Worm (Caenorhabditis elegans) whole organism, L4 larva: ENCODE results near the gene dct-15.

Experiments
- F10B5.3 ChIP-seq: sonication (generic microtip); optimal IDR thresholded peaks from 2 replicates; lab custom pipeline; 2016; ENCODE audit warnings: mild to moderate bottlenecking, missing genetic modification characterization, missing compliant biosample characterization
- F37D6.2 ChIP-seq: sonication (generic microtip); optimal IDR thresholded peaks from 2 replicates; lab custom pipeline; 2016; ENCODE audit warnings: mild to moderate bottlenecking, missing genetic modification characterization, missing compliant biosample characterization
- R02D3.7 ChIP-seq: fragments of 150-350 bp; sonication (generic microtip); optimal IDR thresholded peaks from 3 replicates; lab custom pipeline; 2014; ENCODE audit warnings: missing biosample characterization, missing genetic modification characterization
- T20F7.1 ChIP-seq: fragments of 200-800 bp; sonication (Bioruptor generic); optimal IDR thresholded peaks from 2 replicates; lab custom pipeline; 2018; ENCODE audit warnings: mild to moderate bottlenecking, missing genetic modification characterization, missing compliant biosample characterization
- Y5F2A.4 ChIP-seq: fragments of 200-800 bp; sonication (Bioruptor generic); optimal IDR thresholded peaks from 2 replicates; lab custom pipeline; 2018; ENCODE audit warnings: mild to moderate bottlenecking, missing genetic modification characterization, missing compliant biosample characterization
- aha-1 ChIP-seq: fragments of 150-350 bp; peaks from one replicate; lab custom pipeline; 2014; ENCODE audit warnings: missing biosample characterization, missing genetic modification characterization
- ceh-32 ChIP-seq: sonication (generic microtip); optimal IDR thresholded peaks from 2 replicates; lab custom pipeline; 2016; ENCODE audit warnings: mild to moderate bottlenecking, missing genetic modification characterization, missing compliant biosample characterization; ENCODE audit not compliant: poor library complexity
- ceh-82 ChIP-seq: sonication (generic microtip); optimal IDR thresholded peaks from 2 replicates; lab custom pipeline; 2017; ENCODE audit warnings: missing biosample characterization, missing genetic modification characterization
- cey-2 ChIP-seq: sonication (generic microtip); optimal IDR thresholded peaks from 3 replicates; lab custom pipeline; 2017; ENCODE audit warnings: missing genetic modification characterization, mild to moderate bottlenecking, missing compliant biosample characterization, antibody characterized with exemption, borderline replicate concordance; ENCODE audit not compliant: insufficient read depth
- daf-12 ChIP-seq: fragments of 150-350 bp; optimal IDR thresholded peaks from 2 replicates; lab custom pipeline; 2014; ENCODE audit warnings: missing biosample characterization, missing genetic modification reagents, missing genetic modification characterization
- daf-8 ChIP-seq: fragments of 200-800 bp; sonication (Bioruptor generic); IDR thresholded peaks from 2 replicates; pipeline ENCODE4 v1.3.6; 2022; ENCODE audit warnings: missing genetic modification characterization, missing compliant biosample characterization
- dmd-6 ChIP-seq: fragments of 200-800 bp; sonication (Bioruptor generic); IDR thresholded peaks from 2 replicates; pipeline ENCODE4 v1.3.6; 2022; ENCODE audit warnings: missing genetic modification reagents, missing genetic modification characterization, missing compliant biosample characterization
- dmd-8 ChIP-seq: fragments of 200-800 bp; sonication (Bioruptor generic); IDR thresholded peaks from 2 replicates; pipeline ENCODE4 v1.3.6; 2022; ENCODE audit warnings: missing genetic modification characterization, missing compliant biosample characterization
- dve-1 ChIP-seq: sonication (generic microtip); optimal IDR thresholded peaks from 2 replicates; lab custom pipeline; 2017; ENCODE audit warnings: antibody characterized with exemption, mild to moderate bottlenecking, missing genetic modification characterization, missing compliant biosample characterization; ENCODE audit not compliant: insufficient read depth
- egl-27 ChIP-seq: sonication (generic microtip); optimal IDR thresholded peaks from 3 replicates; lab custom pipeline; 2017; ENCODE audit warnings: missing biosample characterization, missing genetic modification reagents, missing genetic modification characterization
- fkh-10 ChIP-seq: fragments of 150-350 bp; optimal IDR thresholded peaks from 2 replicates; lab custom pipeline; 2014; ENCODE audit warnings: missing biosample characterization, missing genetic modification reagents, missing genetic modification characterization
- hif-1 ChIP-seq, 2 experiments: sonication (generic microtip); optimal IDR thresholded peaks; 2 replicates each; lab custom pipeline; 2016 to 2017; ENCODE audit warnings: missing compliant biosample characterization in 2 of 2, missing genetic modification characterization in 2 of 2, missing genetic modification reagents in 2 of 2, missing genotype in 2 of 2, mild to moderate bottlenecking in 1 of 2
- hlh-11 ChIP-seq: fragments of 200-800 bp; sonication (Bioruptor generic); optimal IDR thresholded peaks from 2 replicates; lab custom pipeline; 2018; ENCODE audit warnings: mild to moderate bottlenecking, missing genetic modification characterization, missing compliant biosample characterization
- hlh-30 ChIP-seq: sonication (generic microtip); optimal IDR thresholded peaks from 2 replicates; lab custom pipeline; 2017; ENCODE audit warnings: antibody characterized with exemption, mild to moderate bottlenecking, missing genetic modification characterization, missing compliant biosample characterization; ENCODE audit not compliant: insufficient read depth
- jun-1 ChIP-seq: fragments of 150-350 bp; optimal IDR thresholded peaks from 2 replicates; lab custom pipeline; 2014; ENCODE audit warnings: missing biosample characterization, missing genetic modification reagents, missing genetic modification characterization
- lin-13 ChIP-seq: fragments of 150-350 bp; optimal IDR thresholded peaks from 2 replicates; lab custom pipeline; 2014; ENCODE audit warnings: missing biosample characterization, missing genetic modification reagents, missing genetic modification characterization
- lin-15B ChIP-seq: fragments of 150-350 bp; sonication (generic microtip); optimal IDR thresholded peaks from 3 replicates; lab custom pipeline; 2014; ENCODE audit warnings: missing biosample characterization, missing genetic modification characterization
- lin-29 ChIP-seq: fragments of 200-800 bp; sonication (Bioruptor generic); IDR thresholded peaks from 2 replicates; pipeline ENCODE4 v1.3.6; 2022; ENCODE audit warnings: missing genetic modification reagents, missing genetic modification characterization, missing compliant biosample characterization
- lin-38 ChIP-seq: fragments of 200-800 bp; sonication (Bioruptor generic); IDR thresholded peaks from 2 replicates; pipeline ENCODE4 v1.3.6; 2022; ENCODE audit warnings: missing genetic modification reagents, missing genetic modification characterization, missing compliant biosample characterization
- lin-39 ChIP-seq: fragments of 150-350 bp; optimal IDR thresholded peaks from 2 replicates; lab custom pipeline; 2014; ENCODE audit warnings: missing biosample characterization, missing genetic modification reagents, missing genetic modification characterization
- lsy-2 ChIP-seq, 2 experiments: fragments of 150-350 bp in 1 of 2; sonication (generic microtip) in 1 of 2; optimal IDR thresholded peaks; 2 replicates each; lab custom pipeline; 2014 to 2017; ENCODE audit warnings: missing biosample characterization in 2 of 2, missing genetic modification characterization in 2 of 2
- madf-5 ChIP-seq, 2 experiments: fragments of 200-800 bp; sonication (Bioruptor generic); IDR thresholded peaks; 2 replicates each; pipeline ENCODE4 v1.3.6; 2022; ENCODE audit warnings: missing compliant biosample characterization in 2 of 2, missing genetic modification characterization in 2 of 2
- mdt-29 ChIP-seq: fragments of 200-800 bp; sonication (Bioruptor generic); IDR thresholded peaks from 2 replicates; pipeline ENCODE4 v1.3.6; 2022; ENCODE audit warnings: missing genetic modification reagents, missing genetic modification characterization, missing compliant biosample characterization
- mep-1 ChIP-seq: fragments of 150-350 bp; sonication (generic microtip); optimal IDR thresholded peaks from 3 replicates; lab custom pipeline; 2014; ENCODE audit warnings: missing biosample characterization, missing genetic modification characterization
- mes-2 ChIP-seq: sonication (generic microtip); optimal IDR thresholded peaks from 2 replicates; lab custom pipeline; 2016; ENCODE audit warnings: missing genotype, mild to moderate bottlenecking, missing genetic modification characterization, missing compliant biosample characterization; ENCODE audit not compliant: poor library complexity, severe bottlenecking
- mxl-2 ChIP-seq: fragments of 200-800 bp; sonication (Bioruptor generic); conservative IDR thresholded peaks from 2 replicates; pipeline ENCODE4 v1.3.6; 2022; ENCODE audit warnings: missing genetic modification reagents, missing genetic modification characterization, missing compliant biosample characterization
- nhr-10 ChIP-seq: fragments of 150-350 bp; optimal IDR thresholded peaks from 2 replicates; lab custom pipeline; 2014; ENCODE audit warnings: missing biosample characterization, missing genetic modification characterization
- nhr-111 ChIP-seq: fragments of 200-800 bp; sonication (Bioruptor generic); optimal IDR thresholded peaks from 2 replicates; lab custom pipeline; 2018; ENCODE audit warnings: mild to moderate bottlenecking, missing genetic modification characterization, missing compliant biosample characterization
- nhr-25 ChIP-seq: sonication (generic microtip); optimal IDR thresholded peaks from 2 replicates; lab custom pipeline; 2017; ENCODE audit warnings: missing genetic modification characterization, mild to moderate bottlenecking, missing compliant biosample characterization, antibody characterized with exemption, moderate library complexity, borderline replicate concordance; ENCODE audit not compliant: insufficient read depth
- nhr-28 ChIP-seq: fragments of 150-350 bp; optimal IDR thresholded peaks from 2 replicates; lab custom pipeline; 2014; ENCODE audit warnings: missing biosample characterization, missing genetic modification characterization
- nhr-6 ChIP-seq: fragments of 150-350 bp; optimal IDR thresholded peaks from 2 replicates; lab custom pipeline; 2014; ENCODE audit warnings: missing biosample characterization, missing genetic modification characterization
- nhr-76 ChIP-seq: fragments of 150-350 bp; optimal IDR thresholded peaks from 2 replicates; lab custom pipeline; 2014; ENCODE audit warnings: missing biosample characterization, missing genetic modification characterization
- pqm-1 ChIP-seq: sonication (generic microtip); optimal IDR thresholded peaks from 2 replicates; lab custom pipeline; 2017; ENCODE audit warnings: missing biosample characterization, missing genetic modification characterization
- sdz-12 ChIP-seq: fragments of 200-800 bp; sonication (Bioruptor generic); optimal IDR thresholded peaks from 2 replicates; lab custom pipeline; 2018; ENCODE audit warnings: mild to moderate bottlenecking, missing genetic modification characterization, missing compliant biosample characterization
- set-16 ChIP-seq: fragments of 200-800 bp; sonication (Bioruptor generic); IDR thresholded peaks from 2 replicates; pipeline ENCODE4 v1.3.6; 2022; ENCODE audit warnings: missing genetic modification reagents, missing genetic modification characterization, missing compliant biosample characterization
- skn-1 ChIP-seq: fragments of 150-350 bp; optimal IDR thresholded peaks from 2 replicates; lab custom pipeline; 2014; ENCODE audit warnings: missing biosample characterization, missing genetic modification characterization
- snpc-1.2 ChIP-seq: fragments of 200-800 bp; sonication (Bioruptor generic); IDR thresholded peaks from 2 replicates; pipeline ENCODE4 v1.3.6; 2022; ENCODE audit warnings: missing genetic modification reagents, missing genetic modification characterization, missing compliant biosample characterization
- tag-97 ChIP-seq: fragments of 200-800 bp; sonication (Bioruptor generic); IDR thresholded peaks from 2 replicates; pipeline ENCODE4 v1.3.6; 2022; ENCODE audit warnings: missing genetic modification characterization, missing compliant biosample characterization
- unc-130 ChIP-seq: sonication (generic microtip); optimal IDR thresholded peaks from 2 replicates; lab custom pipeline; 2016; ENCODE audit warnings: missing genetic modification reagents, missing genetic modification characterization, missing compliant biosample characterization
- unc-39 ChIP-seq: sonication (generic microtip); optimal IDR thresholded peaks from 2 replicates; lab custom pipeline; 2017; ENCODE audit warnings: missing biosample characterization, missing genetic modification characterization
- zag-1 ChIP-seq: fragments of 150-350 bp; optimal IDR thresholded peaks from 2 replicates; lab custom pipeline; 2014; ENCODE audit warnings: missing biosample characterization, missing genetic modification characterization
- zfp-3 ChIP-seq: fragments of 200-800 bp; sonication (Bioruptor generic); conservative IDR thresholded peaks from 2 replicates; pipeline ENCODE4 v1.3.6; 2022; ENCODE audit warnings: missing genetic modification reagents, missing genetic modification characterization, missing compliant biosample characterization
- zip-2 ChIP-seq: fragments of 150-350 bp; optimal IDR thresholded peaks from 2 replicates; lab custom pipeline; 2014; ENCODE audit warnings: missing biosample characterization, missing genetic modification characterization
- ztf-11 ChIP-seq: fragments of 150-350 bp; optimal IDR thresholded peaks from 2 replicates; lab custom pipeline; 2014; ENCODE audit warnings: missing biosample characterization, missing genetic modification characterization

Gene dct-15

ce11 chrIV:9801418-9801817 lies 9.1 kb downstream of the dct-15 start (continued):
- TF ChIP-seq nhr-6 (tag; lab: Kevin White, UChicago) (no peak), mxl-2 (GFP tag; lab: Robert Waterston, UW) (no peak; the same call in 1 of the 2 replicates), pqm-1 (tag; lab: Kevin White, UChicago) (peak; percentile 98), F37D6.2 (tag; lab: Kevin White, UChicago) (no peak), T20F7.1 (GFP tag; lab: Kevin White, UChicago) (peak; percentile 53), set-16 (GFP tag; lab: Robert Waterston, UW) (no peak), F10B5.3 (tag; lab: Kevin White, UChicago) (no peak), sdz-12 (GFP tag; lab: Kevin White, UChicago) (no peak), lin-39 (no peak), lsy-2 (tag; optimal IDR thresholded peaks at IDR 0.05; lab: Kevin White, UChicago) (peak in 1 of 2 experiments; percentile 70), lin-38 (GFP tag; lab: Robert Waterston, UW) (no peak), zip-2 (tag; lab: Kevin White, UChicago) (no peak), Y5F2A.4 (GFP tag; lab: Kevin White, UChicago) (no peak), lin-13 (GFP tag; lab: Kevin White, UChicago) (no peak), skn-1 (tag; lab: Kevin White, UChicago) (no peak), lin-15B (tag; lab: Kevin White, UChicago) (no peak), nhr-10 (tag; lab: Kevin White, UChicago) (peak; percentile 64)
- TF ChIP-seq, all 104 proteins: peak for 29

- TF ChIP-seq jun-1 (tag; lab: Kevin White, UChicago) (no peak), zfp-3 (GFP tag; lab: Robert Waterston, UW) (no peak), daf-8 (GFP tag; lab: Robert Waterston, UW) (no peak), egl-27 (no peak), fkh-10 (no peak), ceh-82 (no peak), hlh-30 (tag; lab: Kevin White, UChicago) (peak; percentile 42), lin-39 (no peak), daf-12 (tag; lab: Kevin White, UChicago) (no peak), hif-1 (tag; optimal IDR thresholded peaks at IDR 0.05; lab: Kevin White, UChicago) (no peak), dve-1 (tag; lab: Kevin White, UChicago) (peak; percentile 41), mep-1 (tag; lab: Kevin White, UChicago) (no peak), R02D3.7 (tag; lab: Kevin White, UChicago) (no peak), unc-39 (tag; lab: Kevin White, UChicago) (no peak), dmd-6 (GFP tag; lab: Robert Waterston, UW) (peak; percentile 24; the same call in 1 of the 2 replicates), mes-2 (tag; lab: Kevin White, UChicago) (no peak), zag-1 (no peak), unc-130 (GFP tag; lab: Kevin White, UChicago) (no peak), nhr-10 (tag; lab: Kevin White, UChicago) (no peak), dmd-8 (no peak), lin-29 (no peak), madf-5 (GFP tag; IDR thresholded peaks at IDR 0.05; lab: Robert Waterston, UW) (no peak), ztf-11 (tag; lab: Kevin White, UChicago) (no peak), nhr-76 (no peak), snpc-1.2 (GFP tag; lab: Robert Waterston, UW) (no peak), lsy-2 (tag; optimal IDR thresholded peaks at IDR 0.05; lab: Kevin White, UChicago) (peak in 1 of 2 experiments; percentile 4), nhr-25 (no peak), aha-1 (tag; lab: Kevin White, UChicago) (peak; percentile 84), nhr-111 (GFP tag; lab: Kevin White, UChicago) (no peak), cey-2 (tag; lab: Kevin White, UChicago) (no peak), hlh-11 (tag; lab: Kevin White, UChicago) (peak; percentile 55), nhr-28 (tag; lab: Kevin White, UChicago) (no peak), mxl-2 (GFP tag; lab: Robert Waterston, UW) (peak; percentile 93), mdt-29 (GFP tag; lab: Robert Waterston, UW) (no peak), tag-97 (GFP tag; lab: Robert Waterston, UW) (no peak), F10B5.3 (tag; lab: Kevin White, UChicago) (no peak), ceh-32 (tag; lab: Kevin White, UChicago) (no peak)
These were observed 10.9 kb downstream of the dct-15 start for ce11 chrIV:9799664-9800063.
